Fruit fly (Drosophila melanogaster) S2 (cell line): ENCODE data around the gene CG8372.

Source experiments
- CG8478 ChIP-seq: fragments of >200 bp; optimal IDR thresholded peaks from 2 replicates; lab custom pipeline; 2018
- CTCF ChIP-seq, 2 experiments: fragments of >200 bp; optimal IDR thresholded peaks; 2 replicates each; lab custom pipeline; 2018

Gene CG8372

dm6 chr2L:8212666-8213270 lies at the start of gene CG8372, which contains the start of gene CG8360:
Gene CG8372, minus strand, starts transcription at chr2L:8212902.
Gene CG8360, plus strand, starts transcription at chr2L:8212959.
- peak in 1 of 2 experiments; percentile 16 for TF ChIP-seq CTCF (optimal IDR thresholded peaks at IDR 0.05; lab: Kevin White, UChicago)
- no peak for TF ChIP-seq CG8478 (lab: Kevin White, UChicago)

DNA sequence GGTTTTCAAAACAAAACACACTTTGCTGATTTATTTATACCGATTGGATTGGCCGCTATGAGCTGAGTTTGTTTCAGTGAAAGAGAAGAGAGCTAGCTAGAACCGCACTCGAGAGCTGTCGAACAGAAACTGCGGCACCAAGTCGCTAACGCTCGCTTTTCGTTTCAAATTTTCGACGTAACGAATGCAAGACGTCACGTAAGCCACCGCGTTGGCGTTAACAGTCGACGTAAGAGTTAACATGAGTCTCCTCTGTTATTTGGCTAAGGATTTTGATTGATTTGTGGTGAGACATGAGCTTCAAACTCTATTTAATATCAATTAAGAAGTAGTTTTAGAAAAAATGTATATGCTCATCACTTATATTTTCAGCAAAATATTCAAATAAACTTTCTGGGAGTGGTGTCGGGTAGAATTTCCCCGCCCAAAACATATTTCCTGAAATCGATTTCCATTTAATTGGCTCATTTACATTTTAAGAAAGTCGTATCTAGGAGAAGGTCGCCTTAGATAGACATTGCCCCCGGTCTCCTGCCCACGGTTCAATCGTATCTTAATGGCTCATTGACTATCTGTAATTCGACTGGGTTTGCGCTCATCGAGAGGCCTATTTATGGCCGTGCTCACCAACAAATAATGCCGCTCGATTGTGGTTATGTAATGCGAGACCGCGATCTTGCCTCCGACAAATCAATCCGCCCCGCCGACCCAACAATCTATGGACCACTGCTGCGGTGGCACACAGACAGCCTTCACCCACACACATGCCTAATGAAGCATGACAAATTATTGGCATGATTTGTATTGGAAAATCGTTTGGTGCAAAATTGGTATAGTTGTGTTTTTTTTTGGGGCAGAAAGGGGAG lies 44.9 kb upstream of the CG8372 start, which contains the start of gene CG8086:
TSS of gene CG8086 (minus strand) at position 102 of the 866 bp plus-strand sequence.
- no peak for TF ChIP-seq CTCF (optimal IDR thresholded peaks at IDR 0.05; lab: Kevin White, UChicago)

dm6 chr2L:8255406-8255805 lies 42.7 kb upstream of the CG8372 start:
- no peak for TF ChIP-seq CG8478 (lab: Kevin White, UChicago)
- no peak for TF ChIP-seq CTCF (optimal IDR thresholded peaks at IDR 0.05; lab: Kevin White, UChicago)

- TF ChIP-seq CTCF (optimal IDR thresholded peaks at IDR 0.05; lab: Kevin White, UChicago) (no peak), CG8478 (lab: Kevin White, UChicago) (no peak)
Observed at dm6 chr2L:8243903-8244302, 31.2 kb upstream of the CG8372 start, which contains the start of gene CG43057. Gene CG43057, minus strand, starts transcription at chr2L:8244003.

DNA sequence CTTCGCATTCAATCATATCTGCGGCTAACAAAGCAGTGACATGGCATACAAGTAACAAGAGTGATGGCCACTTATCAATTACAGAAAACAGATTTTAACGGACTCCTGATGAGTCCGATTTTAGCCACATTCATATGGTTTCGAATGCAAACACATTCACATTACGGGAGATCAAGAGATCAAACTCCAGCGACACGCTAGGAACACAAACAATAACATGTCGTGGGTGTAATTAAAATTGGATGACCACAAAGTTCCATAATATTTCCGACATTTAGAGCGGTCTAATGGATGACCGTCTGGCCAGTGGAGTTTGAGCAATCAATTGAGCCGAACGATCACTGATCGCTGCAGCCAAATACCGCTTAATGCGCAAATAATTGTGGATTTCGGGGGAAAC lies 29.5 kb upstream of the CG8372 start, which contains the start of gene CG14277:
TSS of gene CG14277 (plus strand) at position 301 of the 400 bp plus-strand sequence.
- no peak for TF ChIP-seq CG8478 (lab: Kevin White, UChicago)
- TF ChIP-seq CTCF (optimal IDR thresholded peaks at IDR 0.05; lab: Kevin White, UChicago), result no peak

DNA sequence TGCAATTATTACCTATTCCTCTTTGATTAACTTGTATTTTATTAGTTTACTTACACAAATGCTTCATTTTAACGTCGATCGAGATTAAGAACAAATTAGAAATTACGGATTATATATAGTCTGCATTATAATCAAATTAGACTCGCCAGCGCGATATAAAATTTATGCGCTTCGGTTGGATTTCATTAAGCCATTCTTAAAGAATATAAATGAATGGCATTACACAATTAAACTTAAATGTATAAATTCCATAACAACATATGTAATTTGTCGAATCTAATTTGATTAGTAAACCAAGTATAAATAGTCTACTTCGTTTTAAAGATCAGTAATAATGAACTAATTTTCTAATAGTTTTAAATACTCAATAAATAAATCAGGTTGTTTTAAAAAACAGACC lies 29.0 kb upstream of the CG8372 start, which contains the start of gene Spn28F:
TSS of gene Spn28F (minus strand) at position 101 of the 400 bp plus-strand sequence.
- TF ChIP-seq CG8478 (lab: Kevin White, UChicago) (no peak), CTCF (optimal IDR thresholded peaks at IDR 0.05; lab: Kevin White, UChicago) (no peak)

- TF ChIP-seq CG8478 (lab: Kevin White, UChicago), result no peak
- peak in 1 of 2 experiments; percentile 55 for TF ChIP-seq CTCF (optimal IDR thresholded peaks at IDR 0.05; lab: Kevin White, UChicago)
Observed at dm6 chr2L:8239712-8240245, 27.1 kb upstream of the CG8372 start, which contains the start of gene Pvr. Gene Pvr, minus strand, starts transcription at chr2L:8239878.

DNA sequence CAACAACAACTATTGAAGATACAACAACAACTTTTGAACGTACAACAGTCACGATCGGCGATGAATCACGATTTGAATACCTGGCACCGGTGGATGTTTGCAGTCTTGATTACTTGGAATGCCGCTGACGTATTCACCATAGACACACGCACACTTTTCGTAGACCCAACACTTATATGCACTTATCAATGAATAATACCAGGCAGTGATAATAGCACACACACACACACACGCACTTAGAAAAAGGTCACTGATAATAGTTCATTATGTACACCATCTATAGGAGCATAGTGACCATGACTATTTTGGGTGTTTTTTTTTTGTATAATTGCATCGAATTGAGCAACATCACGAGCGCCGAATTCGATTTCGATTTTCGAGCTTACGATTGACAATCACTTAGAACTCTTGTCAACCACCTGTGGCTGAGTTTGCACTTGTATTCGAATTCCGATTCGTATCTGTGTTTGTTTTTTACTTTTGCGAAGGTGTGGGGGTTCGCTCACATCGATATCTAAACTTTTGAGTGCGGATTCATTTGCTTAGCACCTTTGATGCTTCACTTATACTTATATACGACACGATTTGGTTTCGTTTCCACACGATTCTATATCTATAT lies 26.4 kb upstream of the CG8372 start:
- TF ChIP-seq CTCF (optimal IDR thresholded peaks at IDR 0.05; lab: Kevin White, UChicago) (no peak), CG8478 (lab: Kevin White, UChicago) (no peak)

DNA sequence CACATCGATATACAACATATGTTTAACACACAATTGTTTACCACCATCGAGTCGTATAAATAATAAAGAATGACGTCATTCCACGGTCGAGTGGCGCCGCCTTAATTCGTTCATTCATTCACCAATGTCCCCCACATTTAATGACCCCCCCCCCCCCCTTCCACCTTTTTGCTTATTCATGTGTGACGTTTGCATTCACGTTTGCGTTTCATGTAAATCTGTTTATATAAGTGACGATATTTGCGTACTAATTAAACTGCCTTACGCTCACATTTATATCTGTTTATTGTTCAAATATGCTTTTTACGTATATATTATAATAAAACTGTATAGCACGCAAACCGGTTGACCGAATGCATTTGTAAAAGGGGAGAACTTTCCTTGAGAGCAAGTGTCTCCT lies 20.9 kb upstream of the CG8372 start:
- TF ChIP-seq CTCF (optimal IDR thresholded peaks at IDR 0.05; lab: Kevin White, UChicago) (no peak), CG8478 (lab: Kevin White, UChicago) (no peak)

dm6 chr2L:8232389-8232788 lies 19.7 kb upstream of the CG8372 start:
- TF ChIP-seq CTCF (optimal IDR thresholded peaks at IDR 0.05; lab: Kevin White, UChicago) (no peak), CG8478 (lab: Kevin White, UChicago) (no peak)

dm6 chr2L:8230255-8230654 lies 17.6 kb upstream of the CG8372 start:
- TF ChIP-seq CTCF (optimal IDR thresholded peaks at IDR 0.05; lab: Kevin White, UChicago) (no peak), CG8478 (lab: Kevin White, UChicago) (no peak)

- no peak for TF ChIP-seq CTCF (optimal IDR thresholded peaks at IDR 0.05; lab: Kevin White, UChicago)
- no peak for TF ChIP-seq CG8478 (lab: Kevin White, UChicago)
Observed at dm6 chr2L:8229628-8230027, 16.9 kb upstream of the CG8372 start.

DNA sequence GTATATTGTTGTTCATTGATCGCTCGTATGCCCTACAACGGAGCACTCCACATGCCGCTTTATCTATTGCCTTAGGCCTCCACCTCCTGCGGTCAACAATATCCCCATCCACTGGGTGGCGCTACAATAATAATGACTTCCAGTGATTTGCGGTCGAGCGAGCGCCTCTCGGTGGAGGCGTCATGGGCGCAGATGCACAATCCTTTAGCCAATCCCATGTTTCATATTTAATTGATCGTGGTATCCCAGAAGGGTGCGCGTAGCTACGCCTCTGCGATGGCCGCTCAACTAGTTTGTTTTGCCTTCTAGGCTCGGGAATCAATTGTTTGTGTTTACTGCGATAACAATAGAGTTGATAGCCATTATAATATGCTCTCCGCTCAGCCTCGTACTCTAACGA lies 16.4 kb upstream of the CG8372 start:
- TF ChIP-seq CTCF (optimal IDR thresholded peaks at IDR 0.05; lab: Kevin White, UChicago), result no peak
- no peak for TF ChIP-seq CG8478 (lab: Kevin White, UChicago)

DNA sequence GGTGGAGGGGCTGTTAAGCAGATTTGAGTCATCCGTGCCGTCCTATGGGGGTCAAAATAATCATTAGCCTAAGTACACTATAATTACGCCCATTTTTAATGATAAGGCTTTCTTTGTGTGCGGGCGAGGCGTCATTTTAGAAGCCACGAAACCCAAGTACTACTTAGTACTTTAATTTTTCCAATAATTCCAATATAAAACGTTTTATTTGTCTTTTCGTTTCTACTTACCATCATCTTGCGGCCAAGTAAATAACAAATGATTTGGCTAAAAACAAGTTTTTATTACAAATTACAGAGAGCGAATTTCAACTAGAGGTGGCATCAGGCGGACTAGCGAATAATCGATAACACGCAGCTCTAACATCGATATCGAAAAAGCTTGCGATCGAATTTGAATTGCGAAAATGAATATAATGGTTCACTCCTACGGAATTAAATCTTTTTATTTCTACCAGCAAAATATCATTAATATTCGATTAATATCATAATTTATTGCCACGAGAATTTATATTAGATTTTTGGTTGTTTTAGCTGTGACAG lies 7.8 kb upstream of the CG8372 start, which contains the start of gene Snx6:
TSS of gene Snx6 (minus strand) at position 349 of the 542 bp plus-strand sequence.
- TF ChIP-seq CG8478 (lab: Kevin White, UChicago) (no peak), CTCF (optimal IDR thresholded peaks at IDR 0.05; lab: Kevin White, UChicago) (no peak)
